Worm (Caenorhabditis elegans): Measurements from ENCODE around the gene spig-5.

DNA sequence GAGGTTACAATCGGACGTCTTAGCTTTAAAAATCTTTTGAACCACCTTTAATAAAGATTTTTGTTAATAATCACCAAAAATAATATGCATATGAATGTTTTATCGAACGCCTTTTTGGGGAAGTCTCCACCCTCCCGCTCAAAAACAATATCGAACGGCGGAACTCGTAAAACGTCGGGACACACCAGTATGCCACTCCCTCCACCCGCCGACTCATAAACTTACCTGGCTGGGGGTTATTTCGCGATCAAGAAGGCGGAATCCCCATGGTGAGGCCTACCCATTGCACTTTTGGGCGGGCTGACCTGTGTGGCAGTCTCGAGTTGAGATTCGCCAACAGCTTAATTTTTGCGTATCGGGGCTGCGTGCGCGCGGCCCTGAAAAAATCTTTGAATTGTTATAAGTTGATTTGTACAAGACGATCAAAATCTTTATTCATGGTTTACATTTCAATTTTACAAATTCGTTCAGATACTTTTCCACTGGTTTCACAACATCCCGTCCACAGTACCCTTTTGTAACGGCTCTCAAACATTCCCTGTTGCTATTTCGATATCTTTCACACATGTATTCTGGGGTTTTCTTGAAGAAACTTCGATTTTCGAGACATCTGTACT is 40.8 kb upstream of the spig-5 start:
- TF ChIP-seq ama-1 (optimal IDR thresholded peaks at IDR 0.05) (no peak), ztf-11 (tag; optimal IDR thresholded peaks at IDR 0.05) (no peak), fos-1 (tag; optimal IDR thresholded peaks at IDR 0.05) (no peak), pha-4 (tag; optimal IDR thresholded peaks at IDR 0.05) (no peak), lsy-12 (tag; optimal IDR thresholded peaks at IDR 0.05) (no peak), unc-62 (GFP tag; optimal IDR thresholded peaks at IDR 0.05) (no peak), tbx-2 (tag; optimal IDR thresholded peaks at IDR 0.05) (no peak)
